Worm (Caenorhabditis elegans): ENCODE results near the gene gtf-2F2.
"Not testable (repeated sequence)": the region's sequence is repeated elsewhere in the genome, so short reads cannot be mapped to it uniquely, and the experiment has no call there.

The gtf-2F2 gene

ce11 chrV:19001016-19001415, 7.3 kb downstream of the gtf-2F2 start, which contains the start of gene Y39B6A.34 (continued):
- no peak for TF ChIP-seq egl-13 (tag; optimal IDR thresholded peaks at IDR 0.05)
- peak; percentile 33 for TF ChIP-seq ztf-4 (tag; optimal IDR thresholded peaks at IDR 0.05)

- no peak for TF ChIP-seq lir-3 (tag; optimal IDR thresholded peaks at IDR 0.05; ENCODE audit: poor library complexity)
- TF ChIP-seq egl-13 (tag; optimal IDR thresholded peaks at IDR 0.05) = no peak
- no peak for TF ChIP-seq sox-4 (tag; optimal IDR thresholded peaks at IDR 0.05)
- TF ChIP-seq mab-9 (GFP tag; IDR thresholded peaks at IDR 0.05) = no peak
- TF ChIP-seq aha-1 (tag; optimal IDR thresholded peaks at IDR 0.05) = no peak
- TF ChIP-seq zag-1 (tag; optimal IDR thresholded peaks at IDR 0.05) = no peak
- TF ChIP-seq fkh-4 (tag; optimal IDR thresholded peaks at IDR 0.05; ENCODE audit: borderline replicate concordance) = no peak
- no peak for TF ChIP-seq ceh-63 (GFP tag; optimal IDR thresholded peaks at IDR 0.05)
- no peak for TF ChIP-seq elt-2 (tag; optimal IDR thresholded peaks at IDR 0.05)
- no peak for TF ChIP-seq C34B4.2 (tag; optimal IDR thresholded peaks at IDR 0.05)
- no peak for TF ChIP-seq unc-86 (tag; optimal IDR thresholded peaks at IDR 0.05)
- no peak for TF ChIP-seq pqm-1 (tag; optimal IDR thresholded peaks at IDR 0.05)
- TF ChIP-seq sup-37 (GFP tag; optimal IDR thresholded peaks at IDR 0.05) = no peak
Observed at ce11 chrV:19001656-19002055, 7.9 kb downstream of the gtf-2F2 start, which contains the start of gene Y39B6A.33. Y39B6A.33 (plus strand) TSS chrV:19001956.

ce11 chrV:19010405-19010804, 16.7 kb downstream of the gtf-2F2 start:
- TF ChIP-seq nhr-85 (tag) (no peak), tbx-2 (tag; optimal IDR thresholded peaks at IDR 0.05) (no peak), mef-2 (tag; optimal IDR thresholded peaks at IDR 0.05) (no peak), ama-1 (optimal IDR thresholded peaks at IDR 0.05) (no peak), nhr-47 (tag; optimal IDR thresholded peaks at IDR 0.05) (no peak), skn-1 (tag; optimal IDR thresholded peaks at IDR 0.05) (no peak), lir-3 (tag; optimal IDR thresholded peaks at IDR 0.05; ENCODE audit: poor library complexity) (no peak), lin-39 (tag; optimal IDR thresholded peaks at IDR 0.05) (no peak), unc-62 (GFP tag; optimal IDR thresholded peaks at IDR 0.05) (no peak), lsy-2 (tag; optimal IDR thresholded peaks at IDR 0.05) (no peak), efl-1 (optimal IDR thresholded peaks at IDR 0.05) (no peak), efl-1 (GFP tag; optimal IDR thresholded peaks at IDR 0.05 in 1 of 2) (no peak), pqm-1 (tag; optimal IDR thresholded peaks at IDR 0.05) (no peak)

ce11 chrV:19013215-19013614, 19.5 kb downstream of the gtf-2F2 start:
- TF ChIP-seq ceh-88 (GFP tag; IDR thresholded peaks at IDR 0.05) (no peak), ces-1 (GFP tag; optimal IDR thresholded peaks at IDR 0.05) (no peak), mab-9 (GFP tag; IDR thresholded peaks at IDR 0.05) (no peak), grh-1 (GFP tag; IDR thresholded peaks at IDR 0.05) (no peak), C04F5.9 (tag; optimal IDR thresholded peaks at IDR 0.05) (no peak), ets-5 (GFP tag; IDR thresholded peaks at IDR 0.05) (no peak), sup-37 (GFP tag; optimal IDR thresholded peaks at IDR 0.05) (no peak), C16A3.4 (tag; optimal IDR thresholded peaks at IDR 0.05) (no peak), nhr-47 (tag; optimal IDR thresholded peaks at IDR 0.05) (no peak), nhr-12 (tag; optimal IDR thresholded peaks at IDR 0.05) (no peak), lin-14 (GFP tag; optimal IDR thresholded peaks at IDR 0.05) (no peak), sox-4 (tag; optimal IDR thresholded peaks at IDR 0.05) (no peak), skn-1 (tag; optimal IDR thresholded peaks at IDR 0.05) (no peak), alr-1 (tag; optimal IDR thresholded peaks at IDR 0.05; ENCODE audit: borderline replicate concordance) (no peak), nhr-84 (tag; optimal IDR thresholded peaks at IDR 0.05) (no peak)

- TF ChIP-seq zag-1 (tag; optimal IDR thresholded peaks at IDR 0.05); nhr-90 (tag; optimal IDR thresholded peaks at IDR 0.05; ENCODE audit: poor library complexity); ztf-4 (tag; optimal IDR thresholded peaks at IDR 0.05): not testable (repeated sequence)
Observed at ce11 chrV:19014273-19014672, 20.5 kb downstream of the gtf-2F2 start, which contains the start of gene Y39B6A.30. Y39B6A.30 (plus strand) TSS chrV:19014573.
